Fruit fly (Drosophila melanogaster): ENCODE data around the gene CG14313.

Gene CG14313

dm6 chr3R:18215300-18215699, 23.5 kb upstream of the CG14313 start (continued):
- TF ChIP-seq prd (optimal IDR thresholded peaks at IDR 0.05) (no peak), prd (GFP tag; IDR thresholded peaks at IDR 0.05) (no peak), org-1 (GFP tag; optimal IDR thresholded peaks at IDR 0.05) (no peak), nau (GFP tag; optimal IDR thresholded peaks at IDR 0.05) (no peak), tna (GFP tag; IDR thresholded peaks at IDR 0.05; ENCODE audit: partially characterized antibody) (peak; percentile 14; the same call in 1 of the 2 replicates), nmo (GFP tag; optimal IDR thresholded peaks at IDR 0.05) (peak; percentile 4), Scr (GFP tag; IDR thresholded peaks at IDR 0.05; ENCODE audit: partially characterized antibody) (peak; percentile 79), Camta (GFP tag; optimal IDR thresholded peaks at IDR 0.05) (peak; percentile 28), unc-4 (GFP tag; IDR thresholded peaks at IDR 0.05; ENCODE audit: partially characterized antibody) (peak; percentile 87), hbn (GFP tag; IDR thresholded peaks at IDR 0.05; ENCODE audit: partially characterized antibody) (peak; percentile 79), Hmx (GFP tag; optimal IDR thresholded peaks at IDR 0.05) (no peak), CG15073 (GFP tag; optimal IDR thresholded peaks at IDR 0.05) (no peak), Ets65A (GFP tag) (peak; percentile 92), Lpt (GFP tag; optimal IDR thresholded peaks at IDR 0.05) (no peak), CG11695 (GFP tag; IDR thresholded peaks at IDR 0.05) (no peak), CG13123 (GFP tag; optimal IDR thresholded peaks at IDR 0.05) (no peak), HLHmδ (GFP tag; optimal IDR thresholded peaks at IDR 0.05) (no peak), CG11560 (tag; IDR thresholded peaks at IDR 0.05) (no peak), HLH54F (GFP tag; optimal IDR thresholded peaks at IDR 0.05) (peak; percentile 54), pan (optimal IDR thresholded peaks at IDR 0.05) (no peak), pan (GFP tag; optimal IDR thresholded peaks at IDR 0.05 in 1 of 2, IDR thresholded peaks at IDR 0.05 in 1 of 2) (no peak), zfh2 (GFP tag; optimal IDR thresholded peaks at IDR 0.05) (peak; percentile 57), CG33213 (GFP tag; optimal IDR thresholded peaks at IDR 0.05) (peak; percentile 25), CG3065 (GFP tag; optimal IDR thresholded peaks at IDR 0.05) (no peak), fru (optimal IDR thresholded peaks at IDR 0.05) (no peak), CG13424 (tag; optimal IDR thresholded peaks at IDR 0.05) (peak; percentile 32), CG13296 (GFP tag; optimal IDR thresholded peaks at IDR 0.05) (no peak), cg (GFP tag; optimal IDR thresholded peaks at IDR 0.05) (no peak), Hr51 (GFP tag; optimal IDR thresholded peaks at IDR 0.05) (peak in 1 of 2 experiments; percentile 19), CG8924 (tag; optimal IDR thresholded peaks at IDR 0.05) (no peak), cato (GFP tag; optimal IDR thresholded peaks at IDR 0.05; ENCODE audit: borderline replicate concordance) (no peak), otp (GFP tag; IDR thresholded peaks at IDR 0.05) (no peak), eyg (GFP tag; optimal IDR thresholded peaks at IDR 0.05) (peak; percentile 15), CG2116 (GFP tag; optimal IDR thresholded peaks at IDR 0.05) (peak; percentile 53), sug (tag; optimal IDR thresholded peaks at IDR 0.05) (no peak), Atf6 (GFP tag; IDR thresholded peaks at IDR 0.05) (peak; percentile 10; the same call in 1 of the 2 replicates), CG12391 (tag; optimal IDR thresholded peaks at IDR 0.05) (peak; percentile 41), run (tag; optimal IDR thresholded peaks at IDR 0.05) (no peak), HmgZ (tag; optimal IDR thresholded peaks at IDR 0.05) (peak; percentile 46), Atf-2 (GFP tag; optimal IDR thresholded peaks at IDR 0.05) (peak; percentile 40), Dek (tag; optimal IDR thresholded peaks at IDR 0.05) (peak; percentile 23)

dm6 chr3R:18208479-18208878, 16.7 kb upstream of the CG14313 start, which contains the start of gene CG44158:
Gene CG44158 (plus strand): TSS chr3R:18208779.
- TF ChIP-seq nom (GFP tag; optimal IDR thresholded peaks at IDR 0.05), result no peak
- peak; percentile 59 for TF ChIP-seq Ets65A (GFP tag)
